Worm (Caenorhabditis elegans): Measurements from ENCODE around the gene C31H1.1.
A peak's percentile ranks its signal among the peaks of the same experiment; 100 is the strongest.

Gene C31H1.1

ce11 chrIV:5817459-5817858, 20.2 kb downstream of the C31H1.1 start:
- TF ChIP-seq lsy-2 (tag; optimal IDR thresholded peaks at IDR 0.05) (peak; percentile 48 to 61), lin-39 (tag; optimal IDR thresholded peaks at IDR 0.05) (no peak), nhr-90 (tag; optimal IDR thresholded peaks at IDR 0.05; ENCODE audit: poor library complexity) (peak; percentile 70), nhr-47 (tag; optimal IDR thresholded peaks at IDR 0.05) (peak; percentile 68), zag-1 (tag; optimal IDR thresholded peaks at IDR 0.05) (no peak), unc-62 (GFP tag; optimal IDR thresholded peaks at IDR 0.05) (no peak), fkh-10 (GFP tag; optimal IDR thresholded peaks at IDR 0.05) (no peak), lin-15B (tag; optimal IDR thresholded peaks at IDR 0.05) (no peak), ceh-88 (GFP tag; IDR thresholded peaks at IDR 0.05) (no peak), tlp-1 (tag; optimal IDR thresholded peaks at IDR 0.05) (no peak), nhr-19 (GFP tag; conservative IDR thresholded peaks at IDR 0.05) (peak; percentile 56), vab-15 (tag; optimal IDR thresholded peaks at IDR 0.05) (no peak), blmp-1 (tag; optimal IDR thresholded peaks at IDR 0.05) (peak; percentile 25), ceh-63 (GFP tag; optimal IDR thresholded peaks at IDR 0.05) (no peak), lin-35 (GFP tag; optimal IDR thresholded peaks at IDR 0.05) (no peak), nhr-20 (tag; optimal IDR thresholded peaks at IDR 0.05) (peak; percentile 64), alr-1 (tag; optimal IDR thresholded peaks at IDR 0.05; ENCODE audit: borderline replicate concordance) (no peak), pqm-1 (tag; optimal IDR thresholded peaks at IDR 0.05) (no peak), jun-1 (tag; optimal IDR thresholded peaks at IDR 0.05) (peak; percentile 62), nhr-76 (tag; optimal IDR thresholded peaks at IDR 0.05) (no peak), xbp-1 (tag; optimal IDR thresholded peaks at IDR 0.05) (peak; percentile 18), pag-3 (tag; optimal IDR thresholded peaks at IDR 0.05; ENCODE audit: borderline replicate concordance, insufficient read depth) (peak; percentile 9), ztf-4 (tag; optimal IDR thresholded peaks at IDR 0.05) (no peak), Y116A8C.19 (tag; optimal IDR thresholded peaks at IDR 0.05; ENCODE audit: borderline replicate concordance) (no peak), swsn-7 (tag; optimal IDR thresholded peaks at IDR 0.05) (peak; percentile 46), dsc-1 (tag; optimal IDR thresholded peaks at IDR 0.05) (peak; percentile 75), sup-37 (GFP tag; optimal IDR thresholded peaks at IDR 0.05) (peak; percentile 24), mep-1 (tag; optimal IDR thresholded peaks at IDR 0.05) (peak; percentile 30), dpl-1 (GFP tag; optimal IDR thresholded peaks at IDR 0.05) (peak in 2 of 3 experiments; percentile 13 to 27), ceh-82 (tag; optimal IDR thresholded peaks at IDR 0.05) (peak in 2 of 3 experiments; percentile 23 to 28), irx-1 (tag; optimal IDR thresholded peaks at IDR 0.05) (no peak), nhr-85 (tag) (peak; percentile 93), F16B12.6 (tag; optimal IDR thresholded peaks at IDR 0.05) (no peak), aha-1 (tag; optimal IDR thresholded peaks at IDR 0.05) (peak; percentile 26), elt-2 (tag; optimal IDR thresholded peaks at IDR 0.05) (peak; percentile 67), nhr-77 (tag; optimal IDR thresholded peaks at IDR 0.05) (peak; percentile 21), tbx-2 (tag; optimal IDR thresholded peaks at IDR 0.05) (peak; percentile 44), lin-14 (GFP tag; optimal IDR thresholded peaks at IDR 0.05) (peak; percentile 94), elt-3 (tag; optimal IDR thresholded peaks at IDR 0.05) (peak in 3 of 6 experiments; percentile 32 to 71 (median 55)), mdl-1 (tag; optimal IDR thresholded peaks at IDR 0.05) (peak in 1 of 2 experiments; percentile 22), nhr-84 (tag; optimal IDR thresholded peaks at IDR 0.05) (no peak), zip-4 (GFP tag; optimal IDR thresholded peaks at IDR 0.05) (no peak), grh-1 (GFP tag; IDR thresholded peaks at IDR 0.05) (no peak), lir-3 (tag; optimal IDR thresholded peaks at IDR 0.05; ENCODE audit: poor library complexity) (no peak), fos-1 (tag; optimal IDR thresholded peaks at IDR 0.05) (peak; percentile 34), snu-23 (GFP tag; optimal IDR thresholded peaks at IDR 0.05) (peak; percentile 81), nhr-71 (tag; optimal IDR thresholded peaks at IDR 0.05) (peak; percentile 84), sox-4 (tag; optimal IDR thresholded peaks at IDR 0.05) (no peak), lin-13 (GFP tag; optimal IDR thresholded peaks at IDR 0.05) (no peak), efl-1 (optimal IDR thresholded peaks at IDR 0.05) (peak; percentile 59 to 60), efl-1 (GFP tag; optimal IDR thresholded peaks at IDR 0.05 in 1 of 2) (peak; percentile 5 to 49), rnt-1 (tag; optimal IDR thresholded peaks at IDR 0.05) (peak; percentile 76), ztf-11 (tag; optimal IDR thresholded peaks at IDR 0.05) (no peak)

Data from whole organism, L1 larva.